Fruit fly (Drosophila melanogaster): ENCODE results near the gene CG5790.

Gene CG5790

dm6 chr2L:18344343-18344742 is 49.7 kb downstream of the CG5790 start:
- no peak for TF ChIP-seq pan (optimal IDR thresholded peaks at IDR 0.05)
- peak; percentile 11 for TF ChIP-seq ey (GFP tag; optimal IDR thresholded peaks at IDR 0.05)

- TF ChIP-seq ey (GFP tag; optimal IDR thresholded peaks at IDR 0.05) (peak; percentile 6), OdsH (GFP tag; optimal IDR thresholded peaks at IDR 0.05) (peak; percentile 14), HLH106 (tag; optimal IDR thresholded peaks at IDR 0.05) (peak; percentile 28), usp (GFP tag; optimal IDR thresholded peaks at IDR 0.05) (no peak), Vsx2 (GFP tag; optimal IDR thresholded peaks at IDR 0.05; ENCODE audit: partially characterized antibody) (no peak), woc (GFP tag; optimal IDR thresholded peaks at IDR 0.05) (no peak), Mio (GFP tag; optimal IDR thresholded peaks at IDR 0.05) (no peak), brk (GFP tag; optimal IDR thresholded peaks at IDR 0.05) (no peak), rgr (GFP tag; optimal IDR thresholded peaks at IDR 0.05) (peak; percentile 19), dsf (GFP tag; optimal IDR thresholded peaks at IDR 0.05; ENCODE audit: borderline replicate concordance) (no peak), fru (GFP tag; optimal IDR thresholded peaks at IDR 0.05) (peak; percentile 32), sage (GFP tag; optimal IDR thresholded peaks at IDR 0.05) (no peak), Hnf4 (GFP tag; optimal IDR thresholded peaks at IDR 0.05) (no peak), psq (GFP tag; optimal IDR thresholded peaks at IDR 0.05) (peak; percentile 4), Rel (GFP tag; optimal IDR thresholded peaks at IDR 0.05) (no peak), Rel (tag; optimal IDR thresholded peaks at IDR 0.05) (no peak), Sp1 (GFP tag; optimal IDR thresholded peaks at IDR 0.05) (peak; percentile 6), sv (GFP tag; optimal IDR thresholded peaks at IDR 0.05) (no peak), pan (optimal IDR thresholded peaks at IDR 0.05) (no peak), CG32264 (GFP tag; optimal IDR thresholded peaks at IDR 0.05) (no peak), h (GFP tag; optimal IDR thresholded peaks at IDR 0.05) (peak; percentile 19), foxo (GFP tag; optimal IDR thresholded peaks at IDR 0.05) (peak in 1 of 2 experiments; percentile 42), dl (GFP tag; optimal IDR thresholded peaks at IDR 0.05; ENCODE audit: insufficient read depth in 1 of 2, partially characterized antibody in 2 of 2) (no peak)
Observed at dm6 chr2L:18345194-18345593, 50.6 kb downstream of the CG5790 start.

All from whole organism, wandering third instar larva.